Fruit fly (Drosophila melanogaster): Measurements from ENCODE around the gene Loxl1.

Loxl1 gene

dm6 chr3R:31459769-31460168 lies at the start of gene Loxl1:
Loxl1 (minus strand) TSS chr3R:31459869.
- TF ChIP-seq CG8478 (optimal IDR thresholded peaks at IDR 0.05) (no peak), CTCF (optimal IDR thresholded peaks at IDR 0.05) (no peak)

DNA sequence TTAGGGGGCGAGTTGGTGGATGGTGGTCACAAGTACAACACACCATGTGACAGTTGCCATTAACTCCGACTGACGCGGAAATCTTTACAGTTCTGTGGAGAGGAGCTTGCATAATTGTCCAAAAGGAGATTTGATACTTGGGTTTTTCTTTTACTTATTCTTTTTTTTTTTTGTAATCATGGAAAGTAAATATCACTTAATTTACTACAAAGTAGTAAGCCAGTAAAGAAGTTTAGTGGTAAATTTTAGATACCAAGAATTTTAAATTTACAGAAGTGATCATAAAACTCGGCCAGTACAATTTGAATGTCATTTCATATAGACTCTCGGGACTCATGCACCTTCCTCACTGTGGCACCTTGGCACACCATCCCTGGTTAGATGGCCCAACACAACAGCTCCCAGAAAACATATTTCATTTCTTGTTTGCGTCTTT lies 45.6 kb upstream of the Loxl1 start:
- no peak for TF ChIP-seq CG8478 (optimal IDR thresholded peaks at IDR 0.05)
- TF ChIP-seq CTCF (optimal IDR thresholded peaks at IDR 0.05), result no peak

DNA sequence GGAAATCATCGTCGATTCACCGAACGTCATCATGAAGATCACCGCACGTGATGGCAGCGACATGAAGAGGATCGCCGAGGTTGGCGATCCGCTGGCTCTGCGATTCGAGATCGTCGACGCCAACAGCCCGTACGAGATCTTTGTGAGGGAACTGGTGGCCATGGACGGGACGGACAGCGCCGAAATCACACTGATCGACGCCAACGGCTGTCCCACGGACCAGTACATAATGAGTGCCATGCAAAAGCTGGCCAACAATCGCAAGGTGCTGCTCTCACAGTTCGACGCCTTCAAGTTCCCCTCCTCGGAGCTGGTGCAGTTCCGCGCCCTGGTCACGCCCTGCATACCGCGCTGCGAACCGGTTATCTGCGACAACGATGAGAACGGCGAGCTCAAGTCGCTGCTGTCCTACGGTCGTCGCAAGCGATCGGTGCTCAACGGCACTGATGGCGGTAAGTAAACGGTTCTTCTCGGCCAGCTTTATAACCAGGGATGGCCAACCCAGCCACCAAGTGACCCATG lies 45.1 kb upstream of the Loxl1 start:
- no peak for TF ChIP-seq CTCF (optimal IDR thresholded peaks at IDR 0.05)
- no peak for TF ChIP-seq CG8478 (optimal IDR thresholded peaks at IDR 0.05)

- no peak for TF ChIP-seq CTCF (optimal IDR thresholded peaks at IDR 0.05)
- TF ChIP-seq CG8478 (optimal IDR thresholded peaks at IDR 0.05), result no peak
Observed at dm6 chr3R:31503665-31504064, 44.0 kb upstream of the Loxl1 start.

- TF ChIP-seq CTCF (optimal IDR thresholded peaks at IDR 0.05) (no peak), CG8478 (optimal IDR thresholded peaks at IDR 0.05) (no peak)
Observed at dm6 chr3R:31499114-31499513, 39.4 kb upstream of the Loxl1 start, which contains the start of gene mey. mey (plus strand) TSS chr3R:31499235.

DNA sequence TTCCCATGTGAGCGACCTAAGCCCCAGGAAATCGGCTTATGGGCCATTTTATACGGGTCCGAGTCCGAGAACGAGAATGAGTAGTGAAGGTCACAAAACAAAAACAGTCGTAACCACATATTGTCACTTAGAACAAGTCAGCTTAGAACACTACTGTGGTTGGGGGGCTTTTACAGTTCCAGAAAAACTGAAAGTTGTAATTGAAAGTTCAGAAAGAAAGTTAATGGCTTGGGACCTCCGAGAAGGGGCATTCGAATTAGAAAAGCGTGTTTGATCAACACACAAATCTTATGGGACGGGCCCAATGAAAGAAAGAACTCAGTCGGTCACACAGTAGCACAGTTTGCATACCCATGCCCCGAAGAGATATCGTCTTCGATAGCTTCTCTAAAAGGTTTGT lies 23.4 kb upstream of the Loxl1 start:
- TF ChIP-seq CTCF (optimal IDR thresholded peaks at IDR 0.05) (no peak), CG8478 (optimal IDR thresholded peaks at IDR 0.05) (no peak)

dm6 chr3R:31482117-31482516 lies 22.4 kb upstream of the Loxl1 start:
- no peak for TF ChIP-seq CTCF (optimal IDR thresholded peaks at IDR 0.05)
- TF ChIP-seq CG8478 (optimal IDR thresholded peaks at IDR 0.05), result no peak

- no peak for TF ChIP-seq CG8478 (optimal IDR thresholded peaks at IDR 0.05)
- TF ChIP-seq CTCF (optimal IDR thresholded peaks at IDR 0.05), result no peak
Observed at dm6 chr3R:31477167-31477566, 17.5 kb upstream of the Loxl1 start.

DNA sequence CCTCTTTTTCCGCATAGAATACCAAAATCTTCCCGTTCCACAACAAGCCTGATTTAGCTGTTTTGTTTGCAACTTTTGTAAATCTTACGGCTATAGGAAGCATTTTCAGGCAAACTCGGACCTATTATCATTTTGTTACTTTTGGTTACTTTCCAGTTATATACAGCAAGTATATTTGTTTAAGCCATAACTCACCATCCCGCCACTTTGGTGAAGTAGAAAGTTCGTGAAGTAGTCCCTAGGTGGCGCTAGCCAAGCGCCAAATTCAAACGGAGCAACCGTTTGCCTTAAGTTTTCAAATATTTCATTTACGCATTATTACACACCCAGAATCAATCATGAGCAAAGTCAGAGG lies 3.3 kb upstream of the Loxl1 start, which contains the start of the genes CG11334 and CG11333:
Gene CG11334, minus strand, starts transcription at position 26 of the 355 bp plus-strand sequence.
Gene CG11333, plus strand, starts transcription at position 290 of the 355 bp plus-strand sequence.
- TF ChIP-seq CTCF (optimal IDR thresholded peaks at IDR 0.05) (peak; percentile 89 to 95), CG8478 (optimal IDR thresholded peaks at IDR 0.05) (no peak)

dm6 chr3R:31462299-31463011 lies 2.8 kb upstream of the Loxl1 start:
- TF ChIP-seq CTCF (optimal IDR thresholded peaks at IDR 0.05) (no peak), CG8478 (optimal IDR thresholded peaks at IDR 0.05) (no peak)

- TF ChIP-seq CG8478 (optimal IDR thresholded peaks at IDR 0.05), result no peak
- TF ChIP-seq CTCF (optimal IDR thresholded peaks at IDR 0.05), result no peak
Observed at dm6 chr3R:31461281-31461680, 1.6 kb upstream of the Loxl1 start.

DNA sequence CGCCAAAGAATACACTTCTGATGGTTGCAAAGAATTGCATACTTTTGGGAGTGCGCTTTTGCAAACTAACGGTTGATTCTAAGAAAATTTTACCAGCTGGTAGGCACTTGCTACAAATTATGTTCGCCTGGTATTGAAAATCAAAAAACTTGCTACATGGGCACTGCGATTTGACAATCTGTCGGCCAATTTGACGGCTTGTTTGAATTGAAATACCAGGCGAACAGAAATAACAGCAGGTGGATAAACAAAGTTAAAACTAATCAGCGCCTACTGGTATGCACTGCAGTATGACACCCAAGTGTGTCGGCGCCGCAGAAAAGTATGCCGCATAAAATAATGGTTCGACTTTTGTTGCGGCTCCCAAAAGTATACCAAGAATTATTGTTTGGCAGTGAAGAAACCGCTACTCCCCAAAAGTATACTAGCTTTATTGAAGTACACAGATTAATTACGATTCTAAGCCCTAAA lies 1.6 kb downstream of the Loxl1 start:
- TF ChIP-seq CG8478 (optimal IDR thresholded peaks at IDR 0.05), result no peak
- TF ChIP-seq CTCF (optimal IDR thresholded peaks at IDR 0.05), result peak; percentile 1 to 53

- TF ChIP-seq CG8478 (optimal IDR thresholded peaks at IDR 0.05) (no peak), CTCF (optimal IDR thresholded peaks at IDR 0.05) (no peak)
Observed at dm6 chr3R:31443455-31443854, 16.2 kb downstream of the Loxl1 start.

DNA sequence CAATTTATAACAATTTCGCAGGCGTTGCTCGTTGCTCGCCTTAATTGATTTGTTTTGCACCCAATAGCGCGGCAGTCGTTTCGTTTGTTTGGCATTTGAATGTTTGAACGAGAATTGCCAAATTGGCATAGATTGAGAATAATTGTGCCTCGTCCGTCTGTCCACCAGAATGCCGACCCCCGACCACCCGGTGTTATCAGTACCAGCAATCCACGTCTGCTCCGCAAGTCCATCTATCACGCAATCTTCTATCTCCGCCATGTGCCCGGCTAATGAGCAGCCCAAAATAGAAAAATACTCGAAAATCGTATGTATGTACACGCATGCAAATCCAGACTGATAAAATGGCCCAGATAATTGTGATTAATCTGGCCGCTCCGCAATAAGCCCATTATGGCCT lies 16.6 kb downstream of the Loxl1 start:
- TF ChIP-seq CG8478 (optimal IDR thresholded peaks at IDR 0.05) (no peak), CTCF (optimal IDR thresholded peaks at IDR 0.05) (no peak)

DNA sequence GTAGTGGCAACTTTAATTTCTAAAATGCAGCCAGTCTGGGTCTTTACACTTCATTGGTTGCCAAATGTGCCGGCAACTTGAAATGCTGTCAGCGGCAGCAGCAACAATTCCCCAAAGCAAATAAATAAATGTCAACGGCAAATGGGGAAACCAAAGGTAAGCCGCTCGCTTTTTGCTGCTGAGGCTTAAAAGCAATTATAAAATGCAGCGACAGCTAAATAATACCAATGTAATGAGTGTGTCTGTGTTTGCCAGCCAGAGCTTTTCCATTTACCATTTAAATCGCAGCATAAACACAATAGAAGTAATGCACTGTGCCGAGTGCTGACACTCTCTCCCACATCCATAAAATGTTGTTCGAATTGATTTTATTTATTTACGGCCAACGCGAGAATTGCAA lies 19.1 kb downstream of the Loxl1 start:
- TF ChIP-seq CTCF (optimal IDR thresholded peaks at IDR 0.05) (no peak), CG8478 (optimal IDR thresholded peaks at IDR 0.05) (no peak)

dm6 chr3R:31439986-31440385 lies 19.7 kb downstream of the Loxl1 start:
- TF ChIP-seq CTCF (optimal IDR thresholded peaks at IDR 0.05) (no peak), CG8478 (optimal IDR thresholded peaks at IDR 0.05) (no peak)

Measured in S2 (cell line).